Fruit fly (Drosophila melanogaster) Kc167 (cell line): ENCODE data around the gene eIF2beta.

Experiments used
- Myc ChIP-seq: fragments of >200 bp; optimal IDR thresholded peaks from 2 replicates; lab custom pipeline; 2017; ENCODE audit warnings: missing external identifiers
- Sin3A ChIP-seq: fragments of >200 bp; optimal IDR thresholded peaks from 2 replicates; lab custom pipeline; 2018; ENCODE audit warnings: missing external identifiers
- h ChIP-seq: fragments of >200 bp; optimal IDR thresholded peaks from 3 replicates; lab custom pipeline; 2018; ENCODE audit warnings: missing external identifiers
- insv ChIP-seq: fragments of >200 bp; optimal IDR thresholded peaks from 3 replicates; lab custom pipeline; 2018; ENCODE audit warnings: missing external identifiers
- psq ChIP-seq: fragments of >200 bp; optimal IDR thresholded peaks from 2 replicates; lab custom pipeline; 2017; ENCODE audit warnings: missing external identifiers
- ttk ChIP-seq: sonication (Bioruptor generic); optimal IDR thresholded peaks from 2 replicates; lab custom pipeline; 2017; ENCODE audit warnings: missing external identifiers

dm6 chr3L:12533392-12534070 lies 7.0 kb upstream of the eIF2beta start, which contains the start of the genes Tsf2 and CG34242:
- TF ChIP-seq ttk (lab: Kevin White, UChicago) (no peak), Sin3A (lab: Kevin White, UChicago) (no peak), h (lab: Kevin White, UChicago) (no peak), Myc (lab: Kevin White, UChicago) (no peak), psq (lab: Kevin White, UChicago) (no peak), insv (lab: Kevin White, UChicago) (no peak)
